Worm (Caenorhabditis elegans) whole organism, L2 larva: ENCODE measurements around the gene Y116A8C.23.

Experiments
- F13H6.1 ChIP-seq: sonication (generic microtip); optimal IDR thresholded peaks from 2 replicates; lab custom pipeline; 2016; ENCODE audit warnings: missing genetic modification characterization, missing compliant biosample characterization
- ZK546.5 ChIP-seq: sonication (generic microtip); optimal IDR thresholded peaks from 2 replicates; lab custom pipeline; 2017; ENCODE audit warnings: missing biosample characterization, missing genetic modification characterization
- alr-1 ChIP-seq: fragments of 150-350 bp; optimal IDR thresholded peaks from 2 replicates; lab custom pipeline; 2014; ENCODE audit warnings: missing biosample characterization, missing genetic modification characterization
- aly-2 ChIP-seq: fragments of 150-350 bp; optimal IDR thresholded peaks from 2 replicates; lab custom pipeline; 2014; ENCODE audit warnings: missing biosample characterization, missing genetic modification characterization
- ama-1 ChIP-seq: fragments of 150-350 bp; optimal IDR thresholded peaks from 2 replicates; lab custom pipeline; 2018; ENCODE audit warnings: inconsistent platforms
- blmp-1 ChIP-seq: sonication (generic microtip); optimal IDR thresholded peaks from 2 replicates; lab custom pipeline; 2017; ENCODE audit warnings: missing genetic modification characterization, mild to moderate bottlenecking, missing compliant biosample characterization, antibody characterized with exemption, moderate library complexity; ENCODE audit not compliant: insufficient read depth
- ceh-82 ChIP-seq: fragments of 150-350 bp; optimal IDR thresholded peaks from 2 replicates; lab custom pipeline; 2014; ENCODE audit warnings: missing biosample characterization, missing genetic modification characterization
- crh-2 ChIP-seq: sonication (generic microtip); optimal IDR thresholded peaks from 2 replicates; lab custom pipeline; 2017; ENCODE audit warnings: missing biosample characterization, missing genetic modification characterization
- dmd-4 ChIP-seq: sonication (generic microtip); optimal IDR thresholded peaks from 2 replicates; lab custom pipeline; 2017; ENCODE audit warnings: missing biosample characterization, missing genetic modification characterization
- elt-1 ChIP-seq: fragments of 150-350 bp; optimal IDR thresholded peaks from 2 replicates; lab custom pipeline; 2014; ENCODE audit warnings: missing biosample characterization, missing genetic modification characterization
- elt-3 ChIP-seq: sonication (generic microtip); optimal IDR thresholded peaks from 2 replicates; lab custom pipeline; 2017; ENCODE audit warnings: missing biosample characterization, missing genetic modification characterization
- fos-1 ChIP-seq: fragments of 150-350 bp; optimal IDR thresholded peaks from 2 replicates; lab custom pipeline; 2014; ENCODE audit warnings: missing biosample characterization, missing genetic modification characterization
- lin-11 ChIP-seq: fragments of 150-350 bp; sonication (generic microtip); optimal IDR thresholded peaks from 2 replicates; lab custom pipeline; 2014; ENCODE audit warnings: missing biosample characterization, missing genetic modification characterization, inconsistent platforms, mixed read lengths
- lin-39 ChIP-seq: fragments of 150-350 bp; optimal IDR thresholded peaks from 2 replicates; lab custom pipeline; 2014; ENCODE audit warnings: missing biosample characterization, missing genetic modification reagents, missing genetic modification characterization
- lsy-2 ChIP-seq, 2 experiments: fragments of 150-350 bp in 1 of 2; sonication (generic microtip) in 1 of 2; optimal IDR thresholded peaks; 2 replicates each; lab custom pipeline; 2014 to 2017; ENCODE audit warnings: missing biosample characterization in 2 of 2, missing genetic modification characterization in 2 of 2
- mab-5 ChIP-seq: fragments of 150-350 bp; optimal IDR thresholded peaks from 2 replicates; lab custom pipeline; 2014; ENCODE audit warnings: missing biosample characterization, missing genetic modification characterization
- mbf-1 ChIP-seq: sonication (generic microtip); optimal IDR thresholded peaks from 2 replicates; lab custom pipeline; 2017; ENCODE audit warnings: missing biosample characterization, missing genetic modification characterization
- mdl-1 ChIP-seq, 2 experiments: fragments of 150-350 bp in 1 of 2; sonication (generic microtip) in 1 of 2; optimal IDR thresholded peaks; 2 replicates each; lab custom pipeline; 2017; ENCODE audit warnings: missing biosample characterization in 2 of 2, missing genetic modification characterization in 2 of 2
- nhr-10 ChIP-seq: sonication (generic microtip); optimal IDR thresholded peaks from 2 replicates; lab custom pipeline; 2017; ENCODE audit warnings: missing biosample characterization, missing genetic modification characterization
- nhr-11 ChIP-seq: fragments of 150-350 bp; optimal IDR thresholded peaks from 2 replicates; lab custom pipeline; 2014; ENCODE audit warnings: missing biosample characterization, missing genetic modification characterization
- nhr-12 ChIP-seq: fragments of 150-350 bp; optimal IDR thresholded peaks from 2 replicates; lab custom pipeline; 2014; ENCODE audit warnings: missing biosample characterization, missing genetic modification characterization
- nhr-129 ChIP-seq: fragments of 150-350 bp; optimal IDR thresholded peaks from 2 replicates; lab custom pipeline; 2014; ENCODE audit warnings: missing biosample characterization, missing genetic modification characterization
- nhr-21 ChIP-seq: fragments of 150-350 bp; optimal IDR thresholded peaks from 2 replicates; lab custom pipeline; 2014; ENCODE audit warnings: missing biosample characterization, missing genetic modification characterization
- nhr-237 ChIP-seq: fragments of 150-350 bp; optimal IDR thresholded peaks from 2 replicates; lab custom pipeline; 2014; ENCODE audit warnings: missing biosample characterization, missing genetic modification characterization
- nhr-6 ChIP-seq: fragments of 150-350 bp; optimal IDR thresholded peaks from 2 replicates; lab custom pipeline; 2014; ENCODE audit warnings: missing biosample characterization, missing genetic modification characterization
- nhr-77 ChIP-seq: fragments of 150-350 bp; optimal IDR thresholded peaks from 2 replicates; lab custom pipeline; 2014; ENCODE audit warnings: missing biosample characterization, missing genetic modification characterization
- sem-4 ChIP-seq: fragments of 150-350 bp; optimal IDR thresholded peaks from 2 replicates; lab custom pipeline; 2014; ENCODE audit warnings: missing biosample characterization, missing genetic modification reagents, missing genetic modification characterization
- sma-3 ChIP-seq: sonication (generic microtip); optimal IDR thresholded peaks from 2 replicates; lab custom pipeline; 2016; ENCODE audit warnings: missing genetic modification reagents, missing genetic modification characterization, missing compliant biosample characterization
- snpc-4 ChIP-seq: fragments of 150-350 bp; optimal IDR thresholded peaks from 2 replicates; lab custom pipeline; 2014; ENCODE audit warnings: missing biosample characterization, missing genetic modification characterization
- unc-39 ChIP-seq: fragments of 150-350 bp; optimal IDR thresholded peaks from 2 replicates; lab custom pipeline; 2014; ENCODE audit warnings: missing biosample characterization, missing genetic modification characterization
- unc-55 ChIP-seq: fragments of 150-350 bp; sonication (generic microtip); optimal IDR thresholded peaks from 3 replicates; lab custom pipeline; 2014; ENCODE audit warnings: missing biosample characterization, missing genetic modification reagents, missing genetic modification characterization
- unc-62 ChIP-seq: fragments of 150-350 bp; optimal IDR thresholded peaks from 2 replicates; lab custom pipeline; 2014; ENCODE audit warnings: missing biosample characterization, missing genetic modification reagents, missing genetic modification characterization

The Y116A8C.23 gene

DNA sequence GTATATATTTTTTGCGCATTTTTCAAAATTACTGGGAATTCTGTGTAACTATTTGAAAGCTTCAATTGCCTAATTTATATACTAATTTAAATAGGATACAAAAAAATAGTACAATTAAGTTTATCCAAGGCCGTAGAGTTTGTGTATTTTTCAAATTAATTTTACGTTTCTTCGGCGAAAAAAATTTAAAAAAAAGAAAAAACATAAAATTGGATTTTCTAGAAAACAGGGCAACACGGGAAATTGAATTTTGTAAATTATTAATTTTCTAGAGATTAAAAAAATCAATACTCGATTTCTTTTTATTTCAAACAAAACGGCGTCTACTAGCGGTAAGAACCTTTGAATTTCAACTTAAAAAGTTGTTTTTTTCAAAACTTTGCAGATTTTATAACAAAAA, at the start of gene Y116A8C.23:
Y116A8C.23 (plus strand) TSS at position 301 of the 400 bp plus-strand sequence.
- TF ChIP-seq lin-39 (tag; lab: Kevin White, UChicago) = no peak
- no peak for TF ChIP-seq ZK546.5 (tag; lab: Kevin White, UChicago)
- TF ChIP-seq nhr-12 (tag; lab: Kevin White, UChicago) = no peak
- TF ChIP-seq ama-1 (lab: Kevin White, UChicago) = no peak
- TF ChIP-seq lin-11 (tag; lab: Kevin White, UChicago) = no peak
- no peak for TF ChIP-seq aly-2
- no peak for TF ChIP-seq elt-1
- no peak for TF ChIP-seq unc-62 (GFP tag; lab: Kevin White, UChicago)
- no peak for TF ChIP-seq snpc-4 (tag; lab: Kevin White, UChicago)
- no peak for TF ChIP-seq mdl-1 (tag; optimal IDR thresholded peaks at IDR 0.05; lab: Kevin White, UChicago)

DNA sequence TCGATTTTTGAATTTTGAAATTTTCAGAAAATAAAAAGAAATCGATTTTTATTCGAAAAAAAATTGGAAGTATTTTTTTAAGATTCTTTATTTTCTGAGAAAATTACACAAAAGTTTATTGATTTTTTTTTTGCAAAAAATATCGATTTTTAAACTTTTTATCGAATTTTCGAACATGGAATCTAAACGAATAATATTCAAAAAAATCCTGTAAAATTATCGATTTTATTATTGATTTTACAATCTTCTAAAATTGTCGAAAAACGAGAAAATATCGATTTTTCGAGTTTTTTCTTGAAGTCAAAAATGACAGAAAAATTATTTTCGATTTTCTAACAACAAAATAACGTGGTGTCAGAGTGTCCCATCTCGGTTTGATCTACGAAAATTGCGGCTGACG, 47.6 kb upstream of the Y116A8C.23 start:
- TF ChIP-seq fos-1 (tag; lab: Kevin White, UChicago) (no peak), nhr-12 (tag; lab: Kevin White, UChicago) (no peak), nhr-6 (no peak), lin-11 (tag; lab: Kevin White, UChicago) (no peak), nhr-10 (tag; lab: Kevin White, UChicago) (no peak), unc-55 (GFP tag; lab: Kevin White, UChicago) (no peak), mbf-1 (tag; lab: Kevin White, UChicago) (no peak), dmd-4 (tag; lab: Kevin White, UChicago) (no peak), sem-4 (tag; lab: Kevin White, UChicago) (no peak), elt-3 (tag; lab: Kevin White, UChicago) (no peak)

DNA sequence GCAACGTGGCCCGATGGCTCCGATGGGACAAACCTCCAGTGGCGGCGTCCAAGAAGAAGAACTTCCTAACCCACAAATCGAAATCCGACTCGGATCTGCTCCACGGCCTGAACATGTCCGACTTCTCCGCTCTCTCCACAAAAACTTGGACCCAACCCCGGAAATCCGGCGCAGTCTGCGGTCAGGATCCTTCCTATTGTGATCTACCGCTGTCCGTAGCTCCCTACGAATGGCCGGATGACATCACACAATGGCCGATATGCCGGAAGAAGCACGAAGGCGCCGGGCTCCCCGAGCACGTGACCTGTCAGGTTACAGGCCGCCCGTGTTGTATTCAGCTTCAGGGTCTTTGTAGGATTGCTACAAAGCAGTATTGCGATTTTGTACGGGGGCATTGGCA, 43.1 kb upstream of the Y116A8C.23 start:
- TF ChIP-seq mab-5 (tag; lab: Kevin White, UChicago) (no peak), lin-39 (tag; lab: Kevin White, UChicago) (no peak)

DNA sequence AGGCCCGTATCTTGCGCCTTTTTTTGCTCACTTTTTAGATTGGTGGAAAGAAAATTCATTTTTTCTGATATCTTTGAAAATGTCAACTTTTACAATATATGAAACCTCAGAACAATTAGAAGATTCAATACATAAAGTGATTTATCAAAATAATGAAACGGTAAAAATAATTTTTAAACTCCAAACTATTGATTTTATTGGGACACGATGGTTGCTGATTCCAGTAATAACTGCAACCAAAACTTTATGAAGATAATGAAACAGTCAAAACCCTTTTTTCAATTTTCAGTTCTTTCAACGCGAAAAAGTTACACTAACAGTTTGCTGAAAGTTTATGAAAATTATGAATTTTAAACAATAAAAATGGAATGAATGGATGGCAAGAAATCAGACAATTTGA, 32.3 kb upstream of the Y116A8C.23 start:
- no peak for TF ChIP-seq lin-39 (tag; lab: Kevin White, UChicago)
- TF ChIP-seq nhr-237 (tag; lab: Kevin White, UChicago) = no peak

DNA sequence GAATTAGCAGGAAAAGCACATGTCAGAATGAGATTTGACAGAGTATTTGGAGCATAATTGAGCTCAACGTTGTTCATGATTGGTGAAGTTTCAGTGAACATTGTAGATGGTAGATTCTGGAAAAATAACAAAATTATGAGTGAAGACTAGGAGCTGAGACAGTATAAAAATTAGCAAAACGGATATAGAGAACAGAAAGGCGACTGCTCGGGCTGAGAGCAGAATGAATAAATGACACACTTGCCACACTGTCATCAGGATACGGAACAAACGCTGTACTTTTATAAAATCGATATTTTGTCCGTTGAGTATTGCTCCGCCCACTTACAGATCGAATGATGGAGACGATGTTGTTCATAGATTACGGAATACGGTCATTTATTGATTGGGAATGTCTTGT, 28.3 kb upstream of the Y116A8C.23 start, which contains the start of gene dct-13:
dct-13 (minus strand) TSS at position 101 of the 400 bp plus-strand sequence.
- TF ChIP-seq nhr-11 = no peak
- no peak for TF ChIP-seq aly-2
- no peak for TF ChIP-seq sem-4 (tag; lab: Kevin White, UChicago)
- TF ChIP-seq nhr-21 = no peak
- TF ChIP-seq unc-62 (GFP tag; lab: Kevin White, UChicago) = no peak
- no peak for TF ChIP-seq nhr-12 (tag; lab: Kevin White, UChicago)
- TF ChIP-seq unc-39 (tag; lab: Kevin White, UChicago) = no peak
- TF ChIP-seq nhr-77 (tag; lab: Kevin White, UChicago) = no peak
- no peak for TF ChIP-seq blmp-1
- TF ChIP-seq nhr-10 (tag; lab: Kevin White, UChicago) = no peak
- no peak for TF ChIP-seq elt-3 (tag; lab: Kevin White, UChicago)
- no peak for TF ChIP-seq nhr-129
- no peak for TF ChIP-seq ceh-82
- no peak for TF ChIP-seq lsy-2 (tag; optimal IDR thresholded peaks at IDR 0.05; lab: Kevin White, UChicago)

DNA sequence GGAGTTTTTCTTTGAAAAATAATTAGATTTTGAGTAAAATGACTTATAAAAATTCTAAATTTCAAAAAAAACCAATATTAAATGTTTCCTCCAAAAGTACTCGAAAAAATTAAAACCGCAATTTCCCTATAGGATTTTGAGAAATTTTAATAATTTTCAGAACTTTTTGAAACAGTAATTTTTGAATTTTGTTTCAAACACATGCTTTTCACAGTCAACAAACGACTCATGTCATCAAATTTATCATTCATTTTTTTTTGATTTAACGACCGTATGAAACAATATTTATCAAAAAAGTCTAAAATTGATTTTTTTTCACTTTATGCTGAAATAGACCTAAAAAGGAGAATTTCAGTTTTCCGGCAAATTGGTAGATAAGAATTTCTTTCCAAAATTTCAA, 26.8 kb upstream of the Y116A8C.23 start:
- TF ChIP-seq alr-1 = no peak
- no peak for TF ChIP-seq fos-1 (tag; lab: Kevin White, UChicago)
- no peak for TF ChIP-seq nhr-10 (tag; lab: Kevin White, UChicago)
- TF ChIP-seq nhr-237 (tag; lab: Kevin White, UChicago) = no peak
- no peak for TF ChIP-seq dmd-4 (tag; lab: Kevin White, UChicago)
- TF ChIP-seq sma-3 (GFP tag; lab: Kevin White, UChicago) = no peak
- TF ChIP-seq nhr-6 = no peak
- TF ChIP-seq mab-5 (tag; lab: Kevin White, UChicago) = no peak
- no peak for TF ChIP-seq nhr-77 (tag; lab: Kevin White, UChicago)
- TF ChIP-seq crh-2 = no peak
- no peak for TF ChIP-seq sem-4 (tag; lab: Kevin White, UChicago)
- TF ChIP-seq F13H6.1 (tag; lab: Kevin White, UChicago) = no peak
- no peak for TF ChIP-seq ZK546.5 (tag; lab: Kevin White, UChicago)
